Worm (Caenorhabditis elegans): ENCODE measurements around the gene ZK546.5.

- TF ChIP-seq T22C8.4 (GFP tag; IDR thresholded peaks at IDR 0.05) (peak; percentile 42), ztf-29 (GFP tag; IDR thresholded peaks at IDR 0.05) (peak; percentile 90), med-1 (GFP tag; optimal IDR thresholded peaks at IDR 0.05; ENCODE audit: insufficient read depth) (peak; percentile 27), flt-1 (GFP tag; IDR thresholded peaks at IDR 0.05) (peak; percentile 93), tab-1 (GFP tag; IDR thresholded peaks at IDR 0.05) (peak; percentile 88), ref-1 (GFP tag; conservative IDR thresholded peaks at IDR 0.05) (peak; percentile 66), klf-2 (GFP tag; conservative IDR thresholded peaks at IDR 0.05) (peak; percentile 51; the same call in 1 of the 2 replicates), cog-1 (tag; optimal IDR thresholded peaks at IDR 0.05) (peak; percentile 71)
These were observed 6.8 kb downstream of the ZK546.5 start for ce11 chrII:4942397-4942796.
